Worm (Caenorhabditis elegans) whole organism, L1 larva: ENCODE measurements around the gene nfi-1.
A peak's percentile ranks its signal among the peaks of the same experiment; 100 is the strongest.

ENCODE experiments used
- C04F5.9 ChIP-seq: sonication (generic microtip); optimal IDR thresholded peaks from 2 replicates; lab custom pipeline; 2016; ENCODE audit warnings: missing genetic modification characterization, missing compliant biosample characterization
- aly-2 ChIP-seq: fragments of 150-350 bp; optimal IDR thresholded peaks from 2 replicates; lab custom pipeline; 2014; ENCODE audit warnings: missing biosample characterization, missing genetic modification characterization
- ama-1 ChIP-seq: fragments of 150-350 bp; optimal IDR thresholded peaks from 2 replicates; lab custom pipeline; 2014
- blmp-1 ChIP-seq: fragments of 150-350 bp; optimal IDR thresholded peaks from 2 replicates; lab custom pipeline; 2014; ENCODE audit warnings: missing biosample characterization, missing genetic modification characterization
- ceh-63 ChIP-seq: fragments of 200-800 bp; sonication (Bioruptor generic); optimal IDR thresholded peaks from 2 replicates; lab custom pipeline; 2018; ENCODE audit warnings: mild to moderate bottlenecking, missing genetic modification characterization, missing compliant biosample characterization
- ceh-90 ChIP-seq: sonication (generic microtip); optimal IDR thresholded peaks from 2 replicates; lab custom pipeline; 2016; ENCODE audit warnings: missing genetic modification characterization, missing compliant biosample characterization
- ces-1 ChIP-seq: fragments of 150-350 bp; optimal IDR thresholded peaks from 2 replicates; lab custom pipeline; 2014; ENCODE audit warnings: missing biosample characterization, missing genetic modification reagents, missing genetic modification characterization
- dpl-1 ChIP-seq, 3 experiments: fragments of 150-350 bp in 2 of 3; sonication (generic microtip) in 1 of 3; optimal IDR thresholded peaks; 2 replicates each; lab custom pipeline; 2014 to 2017; ENCODE audit warnings: missing biosample characterization in 3 of 3, missing genetic modification characterization in 3 of 3, missing genetic modification reagents in 3 of 3
- dsc-1 ChIP-seq: sonication (generic microtip); optimal IDR thresholded peaks from 2 replicates; lab custom pipeline; 2016; ENCODE audit warnings: mild to moderate bottlenecking, missing genetic modification characterization, missing compliant biosample characterization
- efl-1 ChIP-seq, 4 experiments: fragments of 150-350 bp; optimal IDR thresholded peaks in 3 of 4; peaks in 1 of 4; 1 replicate in 1 of 4; 2 replicates in 3 of 4; lab custom pipeline; 2014; ENCODE audit warnings: missing biosample characterization in 2 of 4, missing genetic modification characterization in 2 of 4, missing genetic modification reagents in 2 of 4
- egl-13 ChIP-seq: sonication (generic microtip); optimal IDR thresholded peaks from 2 replicates; lab custom pipeline; 2016; ENCODE audit warnings: missing genotype, missing genetic modification reagents, missing genetic modification characterization, missing compliant biosample characterization
- egl-27 ChIP-seq, 2 experiments: fragments of 150-350 bp in 1 of 2; sonication (generic microtip); optimal IDR thresholded peaks; 3 replicates each; lab custom pipeline; 2017 to 2018; ENCODE audit warnings: missing biosample characterization in 2 of 2, missing genetic modification characterization in 2 of 2, missing genetic modification reagents in 2 of 2
- elt-3 ChIP-seq, 6 experiments: fragments of 150-350 bp in 1 of 6; sonication (generic microtip); optimal IDR thresholded peaks; 2 replicates each; lab custom pipeline; 2017 to 2018; ENCODE audit warnings: missing biosample characterization in 6 of 6, missing genetic modification characterization in 6 of 6, inconsistent platforms in 1 of 6
- fkh-10 ChIP-seq: sonication (generic microtip); optimal IDR thresholded peaks from 2 replicates; lab custom pipeline; 2017; ENCODE audit warnings: missing biosample characterization, missing genetic modification reagents, missing genetic modification characterization
- fkh-4 ChIP-seq: sonication (generic microtip); optimal IDR thresholded peaks from 2 replicates; lab custom pipeline; 2016; ENCODE audit warnings: missing compliant biosample characterization, missing genetic modification characterization, borderline replicate concordance
- grh-1 ChIP-seq: fragments of 200-800 bp; sonication (Bioruptor generic); IDR thresholded peaks from 2 replicates; pipeline ENCODE4 v1.3.6; 2022; ENCODE audit warnings: missing genetic modification reagents, missing genetic modification characterization, missing compliant biosample characterization
- hpl-2 ChIP-seq: fragments of 150-350 bp; optimal IDR thresholded peaks from 2 replicates; lab custom pipeline; 2014; ENCODE audit warnings: missing biosample characterization, missing genetic modification reagents, missing genetic modification characterization
- lin-15B ChIP-seq: fragments of 150-350 bp; sonication (generic microtip); optimal IDR thresholded peaks from 3 replicates; lab custom pipeline; 2014; ENCODE audit warnings: missing biosample characterization, missing genetic modification characterization
- lin-35 ChIP-seq, 2 experiments: fragments of 150-350 bp; optimal IDR thresholded peaks; 2 replicates each; lab custom pipeline; 2014; ENCODE audit warnings: missing biosample characterization in 2 of 2, missing genetic modification characterization in 2 of 2, missing genetic modification reagents in 2 of 2
- lsy-2 ChIP-seq, 2 experiments: fragments of 150-350 bp; optimal IDR thresholded peaks; 2 replicates each; lab custom pipeline; 2014; ENCODE audit warnings: missing biosample characterization in 2 of 2, missing genetic modification characterization in 2 of 2
- mab-9 ChIP-seq: fragments of 200-800 bp; sonication (Bioruptor generic); IDR thresholded peaks from 2 replicates; pipeline ENCODE4 v1.3.6; 2022; ENCODE audit warnings: missing genetic modification reagents, missing genetic modification characterization, missing compliant biosample characterization
- mdl-1 ChIP-seq, 2 experiments: fragments of 150-350 bp; optimal IDR thresholded peaks; 2 replicates each; lab custom pipeline; 2014 to 2017; ENCODE audit warnings: missing biosample characterization in 2 of 2, missing genetic modification characterization in 2 of 2, inconsistent platforms in 1 of 2
- mef-2 ChIP-seq: fragments of 150-350 bp; optimal IDR thresholded peaks from 2 replicates; lab custom pipeline; 2014; ENCODE audit warnings: missing biosample characterization, missing genetic modification characterization
- nhr-11 ChIP-seq: fragments of 150-350 bp; optimal IDR thresholded peaks from 2 replicates; lab custom pipeline; 2014; ENCODE audit warnings: missing biosample characterization, missing genetic modification characterization
- nhr-12 ChIP-seq: sonication (generic microtip); optimal IDR thresholded peaks from 2 replicates; lab custom pipeline; 2017; ENCODE audit warnings: missing biosample characterization, missing genetic modification characterization
- nhr-237 ChIP-seq: fragments of 150-350 bp; optimal IDR thresholded peaks from 2 replicates; lab custom pipeline; 2014; ENCODE audit warnings: missing biosample characterization, missing genetic modification characterization
- nhr-28 ChIP-seq: fragments of 150-350 bp; optimal IDR thresholded peaks from 2 replicates; lab custom pipeline; 2014; ENCODE audit warnings: missing biosample characterization, missing genetic modification characterization
- nhr-71 ChIP-seq: sonication (generic microtip); optimal IDR thresholded peaks from 2 replicates; lab custom pipeline; 2016; ENCODE audit warnings: mild to moderate bottlenecking, missing genetic modification characterization, moderate library complexity, missing compliant biosample characterization
- nhr-76 ChIP-seq: sonication (generic microtip); optimal IDR thresholded peaks from 2 replicates; lab custom pipeline; 2017; ENCODE audit warnings: missing biosample characterization, missing genetic modification characterization
- nhr-84 ChIP-seq: sonication (generic microtip); optimal IDR thresholded peaks from 2 replicates; lab custom pipeline; 2017; ENCODE audit warnings: missing biosample characterization, missing genetic modification characterization
- nhr-85 ChIP-seq: sonication (generic microtip); peaks from one replicate; lab custom pipeline; 2016; ENCODE audit warnings: missing genetic modification characterization, inconsistent platforms, missing compliant biosample characterization
- pqm-1 ChIP-seq: sonication (generic microtip); optimal IDR thresholded peaks from 3 replicates; lab custom pipeline; 2017; ENCODE audit warnings: missing biosample characterization, missing genetic modification characterization
- snu-23 ChIP-seq: sonication (generic microtip); optimal IDR thresholded peaks from 2 replicates; lab custom pipeline; 2016; ENCODE audit warnings: missing genetic modification characterization, missing compliant biosample characterization
- sup-37 ChIP-seq: fragments of 200-800 bp; sonication (Bioruptor generic); optimal IDR thresholded peaks from 2 replicates; lab custom pipeline; 2018; ENCODE audit warnings: mild to moderate bottlenecking, missing genetic modification characterization, missing compliant biosample characterization
- tbx-2 ChIP-seq: sonication (generic microtip); optimal IDR thresholded peaks from 2 replicates; lab custom pipeline; 2016; ENCODE audit warnings: missing genetic modification characterization, missing compliant biosample characterization
- unc-98 ChIP-seq: fragments of 200-800 bp; sonication (Bioruptor generic); IDR thresholded peaks from 2 replicates; pipeline ENCODE4 v1.3.6; 2022; ENCODE audit warnings: missing genetic modification characterization, missing compliant biosample characterization
- zip-4 ChIP-seq: fragments of 200-800 bp; sonication (Bioruptor generic); optimal IDR thresholded peaks from 2 replicates; lab custom pipeline; 2018; ENCODE audit warnings: mild to moderate bottlenecking, missing genetic modification characterization, moderate library complexity, missing compliant biosample characterization
- ztf-4 ChIP-seq: fragments of 150-350 bp; optimal IDR thresholded peaks from 2 replicates; lab custom pipeline; 2014; ENCODE audit warnings: missing biosample characterization, missing genetic modification characterization

Gene nfi-1

ce11 chrII:7531478-7531877 is 6.5 kb upstream of the nfi-1 start:
- peak; percentile 69 for TF ChIP-seq nhr-85
- no peak for TF ChIP-seq fkh-4 (tag; lab: Kevin White, UChicago)
- TF ChIP-seq efl-1 (optimal IDR thresholded peaks at IDR 0.05; lab: Kevin White, UChicago): no peak
- peak in 1 of 2 experiments; percentile 72 for TF ChIP-seq efl-1 (GFP tag; optimal IDR thresholded peaks at IDR 0.05 in 1 of 2; lab: Kevin White, UChicago)
- TF ChIP-seq sup-37 (GFP tag; lab: Kevin White, UChicago): no peak
- no peak for TF ChIP-seq nhr-84 (tag; lab: Kevin White, UChicago)
- peak; percentile 62; the same call in 1 of the 2 replicates for TF ChIP-seq grh-1
- TF ChIP-seq nhr-28 (tag; lab: Kevin White, UChicago): no peak
- peak; percentile 64 for TF ChIP-seq blmp-1
- peak in 3 of 6 experiments; percentile 3 to 26 (median 9) for TF ChIP-seq elt-3 (tag; optimal IDR thresholded peaks at IDR 0.05; lab: Kevin White, UChicago)
- TF ChIP-seq lin-35 (GFP tag; optimal IDR thresholded peaks at IDR 0.05; lab: Kevin White, UChicago): no peak
- TF ChIP-seq nhr-237 (tag; lab: Kevin White, UChicago): no peak
- TF ChIP-seq, all 84 proteins: peak for 5

ce11 chrII:7534369-7534768 is 3.6 kb upstream of the nfi-1 start, which contains the start of gene wrt-10:
Gene wrt-10 (minus strand): TSS chrII:7534563.
- TF ChIP-seq nhr-85 (peak; percentile 57), blmp-1 (peak; percentile 91), ama-1 (lab: Kevin White, UChicago) (no peak)

ce11 chrII:7534934-7535333 is 3.0 kb upstream of the nfi-1 start, which contains the start of gene ZK1290.13:
Gene ZK1290.13 (plus strand): TSS chrII:7535006.
- TF ChIP-seq C04F5.9 (tag; lab: Kevin White, UChicago) (no peak), lsy-2 (tag; optimal IDR thresholded peaks at IDR 0.05; lab: Kevin White, UChicago) (no peak), egl-13 (tag; lab: Kevin White, UChicago) (no peak), sup-37 (GFP tag; lab: Kevin White, UChicago) (no peak), snu-23 (no peak)

- TF ChIP-seq blmp-1 (peak; percentile 58), fkh-4 (tag; lab: Kevin White, UChicago) (no peak), zip-4 (no peak), dpl-1 (GFP tag; optimal IDR thresholded peaks at IDR 0.05; lab: Kevin White, UChicago) (no peak)
- TF ChIP-seq, all 84 proteins: peak for 1
Observed at ce11 chrII:7542952-7543351, 5.0 kb downstream of the nfi-1 start.

ce11 chrII:7543808-7544207 is 5.8 kb downstream of the nfi-1 start, which contains the start of gene rol-8:
Gene rol-8 (plus strand): TSS chrII:7544108.
- TF ChIP-seq blmp-1 (peak; percentile 9), nhr-76 (no peak)

ce11 chrII:7544782-7545181 is 6.8 kb downstream of the nfi-1 start:
- TF ChIP-seq nhr-85: no peak
- TF ChIP-seq grh-1: no peak
- no peak for TF ChIP-seq pqm-1 (tag; lab: Kevin White, UChicago)
- TF ChIP-seq hpl-2 (GFP tag; lab: Kevin White, UChicago): no peak
- TF ChIP-seq, all 84 proteins: peak for 0

ce11 chrII:7545364-7545763 is 7.4 kb downstream of the nfi-1 start:
- no peak for TF ChIP-seq dsc-1 (tag; lab: Kevin White, UChicago)
- peak; percentile 85 for TF ChIP-seq ama-1 (lab: Kevin White, UChicago)
- TF ChIP-seq blmp-1: peak; percentile 97
- TF ChIP-seq ceh-90 (tag; lab: Kevin White, UChicago): no peak
- TF ChIP-seq ztf-4 (tag; lab: Kevin White, UChicago): peak; percentile 17

ce11 chrII:7547269-7547668 is 9.3 kb downstream of the nfi-1 start:
- TF ChIP-seq nhr-28 (tag; lab: Kevin White, UChicago) (no peak), zip-4 (no peak), ceh-63 (GFP tag; lab: Kevin White, UChicago) (no peak), fkh-4 (tag; lab: Kevin White, UChicago) (no peak), blmp-1 (no peak), mef-2 (tag; lab: Kevin White, UChicago) (no peak), fkh-10 (GFP tag; lab: Kevin White, UChicago) (no peak), nhr-71 (tag; lab: Kevin White, UChicago) (no peak), egl-27 (tag; optimal IDR thresholded peaks at IDR 0.05; lab: Kevin White, UChicago) (no peak), lin-15B (tag; lab: Kevin White, UChicago) (no peak), mab-9 (GFP tag; lab: Robert Waterston, UW) (no peak), unc-98 (GFP tag; lab: Robert Waterston, UW) (no peak), tbx-2 (no peak), aly-2 (tag; lab: Kevin White, UChicago) (no peak), mdl-1 (tag; optimal IDR thresholded peaks at IDR 0.05; lab: Kevin White, UChicago) (no peak), nhr-11 (tag; lab: Kevin White, UChicago) (no peak), ces-1 (GFP tag; lab: Kevin White, UChicago) (no peak), nhr-12 (tag; lab: Kevin White, UChicago) (no peak)
